Worm (Caenorhabditis elegans): ENCODE results near the gene M05D6.2.

DNA sequence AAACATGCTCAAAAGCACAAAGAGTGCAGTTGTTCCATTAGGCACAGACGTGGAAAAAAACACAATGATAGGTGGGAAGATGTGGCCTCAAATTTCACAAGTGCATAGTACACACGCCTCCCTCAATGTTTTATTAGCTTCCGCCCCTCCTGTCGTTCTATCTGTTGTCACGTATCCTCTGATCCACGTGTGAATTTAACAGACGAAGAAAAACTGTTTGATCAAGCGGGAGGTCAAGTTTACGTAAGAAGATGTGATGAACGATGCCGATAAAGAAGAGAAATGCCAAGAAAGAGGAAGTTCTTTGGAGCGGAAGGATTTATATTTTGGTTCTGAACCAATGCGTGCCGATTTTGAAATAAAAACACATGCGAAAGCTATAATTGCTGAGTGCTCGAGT lies 17.2 kb upstream of the M05D6.2 start:
- TF ChIP-seq unc-39 (tag; optimal IDR thresholded peaks at IDR 0.05) (no peak), R02D3.7 (tag; optimal IDR thresholded peaks at IDR 0.05) (no peak), ztf-4 (tag; optimal IDR thresholded peaks at IDR 0.05) (no peak), aly-2 (tag; optimal IDR thresholded peaks at IDR 0.05) (no peak), nhr-237 (tag; optimal IDR thresholded peaks at IDR 0.05) (no peak), tbx-2 (tag; optimal IDR thresholded peaks at IDR 0.05) (no peak), lin-39 (tag; optimal IDR thresholded peaks at IDR 0.05) (no peak), nhr-28 (tag; optimal IDR thresholded peaks at IDR 0.05) (no peak), nhr-12 (tag; optimal IDR thresholded peaks at IDR 0.05) (no peak), nhr-76 (tag; optimal IDR thresholded peaks at IDR 0.05) (no peak)
